Fruit fly (Drosophila melanogaster): ENCODE measurements around the gene CG1146.

DNA sequence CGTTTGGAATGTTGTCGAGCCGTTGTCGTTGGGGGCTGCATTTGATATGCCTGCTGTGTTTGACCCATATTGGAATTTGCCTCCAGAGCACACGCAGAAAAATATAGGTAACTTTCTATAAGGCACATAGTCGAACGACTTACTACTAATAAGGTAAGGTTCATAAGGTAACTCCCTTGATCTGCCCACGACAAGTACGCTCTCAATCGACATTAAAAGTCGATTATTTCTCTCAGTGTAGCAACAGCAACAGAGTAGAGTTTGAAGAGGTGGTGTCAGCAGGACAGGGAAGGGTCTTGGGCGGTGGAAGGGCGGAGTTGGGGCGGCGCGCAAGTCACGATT lies 45.1 kb downstream of the CG1146 start:
- peak; percentile 79 for TF ChIP-seq Pif1B (GFP tag; optimal IDR thresholded peaks at IDR 0.05)
- no peak for TF ChIP-seq EcR (GFP tag; optimal IDR thresholded peaks at IDR 0.05)
- TF ChIP-seq CG4496 (GFP tag; IDR thresholded peaks at IDR 0.05) = peak; percentile 92
- peak; percentile 86 for TF ChIP-seq Pif1A (GFP tag; optimal IDR thresholded peaks at IDR 0.05)
- peak; percentile 64 for TF ChIP-seq CG8159 (tag; optimal IDR thresholded peaks at IDR 0.05)
- TF ChIP-seq CG32121 (GFP tag; IDR thresholded peaks at IDR 0.05) = peak; percentile 88
- peak; percentile 13 for TF ChIP-seq gl (tag; optimal IDR thresholded peaks at IDR 0.05)
- TF ChIP-seq Ets98B (GFP tag; IDR thresholded peaks at IDR 0.05) = peak; percentile 90
- peak; percentile 54 for TF ChIP-seq CG15710 (tag; optimal IDR thresholded peaks at IDR 0.05)

Data from whole organism, pupa.